Fruit fly (Drosophila melanogaster): ENCODE measurements around the gene CG33783.

CG33783 gene

dm6 chr3R:10048035-10048774 is 18.4 kb upstream of the CG33783 start (continued):
- TF ChIP-seq pdm3 (GFP tag; optimal IDR thresholded peaks at IDR 0.05) (no peak), Eip75B (GFP tag; optimal IDR thresholded peaks at IDR 0.05) (peak; percentile 59), Ets96B (tag; optimal IDR thresholded peaks at IDR 0.05) (peak; percentile 41), fkh (GFP tag; optimal IDR thresholded peaks at IDR 0.05) (no peak), CG11294 (GFP tag; IDR thresholded peaks at IDR 0.05) (no peak), Eip93F (GFP tag; optimal IDR thresholded peaks at IDR 0.05) (peak; percentile 51), fd59A (GFP tag; optimal IDR thresholded peaks at IDR 0.05) (peak; percentile 28), CG11762 (GFP tag; optimal IDR thresholded peaks at IDR 0.05; ENCODE audit: insufficient read depth) (peak; percentile 62), Lpt (GFP tag; optimal IDR thresholded peaks at IDR 0.05) (peak; percentile 34)

DNA sequence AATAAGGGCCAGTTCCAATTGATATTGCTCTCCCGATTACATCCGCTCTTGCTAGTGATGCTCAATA is 18.0 kb upstream of the CG33783 start, which contains the start of gene CG12811:
Gene CG12811, minus strand, starts transcription at position 23 of the 67 bp plus-strand sequence.
- TF ChIP-seq CG10631 (GFP tag; optimal IDR thresholded peaks at IDR 0.05), result no peak
- TF ChIP-seq cyc (GFP tag; optimal IDR thresholded peaks at IDR 0.05), result no peak
- TF ChIP-seq ss (GFP tag; optimal IDR thresholded peaks at IDR 0.05), result no peak
- no peak for TF ChIP-seq CG7368 (GFP tag; optimal IDR thresholded peaks at IDR 0.05)
- no peak for TF ChIP-seq Ets96B (tag; optimal IDR thresholded peaks at IDR 0.05)
- TF ChIP-seq Smox (GFP tag; optimal IDR thresholded peaks at IDR 0.05), result no peak
- TF ChIP-seq CG8119 (GFP tag; IDR thresholded peaks at IDR 0.05), result no peak
- TF ChIP-seq OdsH (GFP tag; optimal IDR thresholded peaks at IDR 0.05), result no peak
- TF ChIP-seq CG8632 (GFP tag; optimal IDR thresholded peaks at IDR 0.05), result no peak

- TF ChIP-seq Ets21C (GFP tag; optimal IDR thresholded peaks at IDR 0.05), result no peak
- TF ChIP-seq Hr38 (GFP tag; optimal IDR thresholded peaks at IDR 0.05), result no peak
- TF ChIP-seq CG8119 (GFP tag; IDR thresholded peaks at IDR 0.05), result no peak; the same call in 2 of the 3 replicates
- no peak for TF ChIP-seq CG3919 (GFP tag; optimal IDR thresholded peaks at IDR 0.05)
- peak; percentile 44 for TF ChIP-seq CG3032 (tag; optimal IDR thresholded peaks at IDR 0.05)
- TF ChIP-seq achi (GFP tag; optimal IDR thresholded peaks at IDR 0.05), result peak; percentile 41
- no peak for TF ChIP-seq Eip75B (GFP tag; optimal IDR thresholded peaks at IDR 0.05)
- peak; percentile 32 for TF ChIP-seq cyc (GFP tag; optimal IDR thresholded peaks at IDR 0.05)
- peak; percentile 33 for TF ChIP-seq CG34406 (GFP tag; optimal IDR thresholded peaks at IDR 0.05)
- TF ChIP-seq Hr39 (GFP tag; optimal IDR thresholded peaks at IDR 0.05), result peak; percentile 41
- TF ChIP-seq spab (GFP tag; optimal IDR thresholded peaks at IDR 0.05), result no peak
- TF ChIP-seq Sox15 (GFP tag; optimal IDR thresholded peaks at IDR 0.05), result no peak
- peak; percentile 29 for TF ChIP-seq topi (GFP tag; optimal IDR thresholded peaks at IDR 0.05)
- TF ChIP-seq CG7368 (GFP tag; optimal IDR thresholded peaks at IDR 0.05), result no peak
- no peak for TF ChIP-seq CG6792 (GFP tag; optimal IDR thresholded peaks at IDR 0.05)
- TF ChIP-seq CG16779 (tag; optimal IDR thresholded peaks at IDR 0.05), result no peak
- no peak for TF ChIP-seq Ets96B (tag; optimal IDR thresholded peaks at IDR 0.05)
- no peak for TF ChIP-seq Gug (GFP tag; IDR thresholded peaks at IDR 0.05)
- no peak for TF ChIP-seq CG8319 (GFP tag; optimal IDR thresholded peaks at IDR 0.05)
- no peak for TF ChIP-seq pdm3 (GFP tag; optimal IDR thresholded peaks at IDR 0.05)
- TF ChIP-seq fkh (GFP tag; optimal IDR thresholded peaks at IDR 0.05), result peak; percentile 24
- TF ChIP-seq Met (GFP tag; optimal IDR thresholded peaks at IDR 0.05), result no peak
- TF ChIP-seq CG6163 (GFP tag; IDR thresholded peaks at IDR 0.05), result no peak
- no peak for TF ChIP-seq CG11762 (GFP tag; optimal IDR thresholded peaks at IDR 0.05; ENCODE audit: insufficient read depth)
- peak; percentile 21 for TF ChIP-seq dsx (GFP tag; optimal IDR thresholded peaks at IDR 0.05; ENCODE audit: poor library complexity, severe bottlenecking)
- TF ChIP-seq Blimp-1 (GFP tag; optimal IDR thresholded peaks at IDR 0.05), result no peak
- no peak for TF ChIP-seq ss (GFP tag; optimal IDR thresholded peaks at IDR 0.05)
- TF ChIP-seq CG32006 (GFP tag; optimal IDR thresholded peaks at IDR 0.05), result no peak
- peak; percentile 25 for TF ChIP-seq lz (GFP tag; optimal IDR thresholded peaks at IDR 0.05)
- TF ChIP-seq Eip78C (GFP tag), result peak; percentile 84
- TF ChIP-seq Sox102F (GFP tag; optimal IDR thresholded peaks at IDR 0.05), result no peak
- TF ChIP-seq CG4318 (GFP tag; optimal IDR thresholded peaks at IDR 0.05), result no peak
- peak; percentile 31 for TF ChIP-seq CG10631 (GFP tag; optimal IDR thresholded peaks at IDR 0.05)
- peak; percentile 73 for TF ChIP-seq Sox14 (GFP tag; optimal IDR thresholded peaks at IDR 0.05)
- TF ChIP-seq vri (GFP tag; optimal IDR thresholded peaks at IDR 0.05), result no peak
- no peak for TF ChIP-seq CG6276 (GFP tag; optimal IDR thresholded peaks at IDR 0.05)
- TF ChIP-seq CG6808 (GFP tag; optimal IDR thresholded peaks at IDR 0.05), result peak; percentile 98
- no peak for TF ChIP-seq dac (GFP tag; optimal IDR thresholded peaks at IDR 0.05)
- TF ChIP-seq Hr4 (GFP tag; optimal IDR thresholded peaks at IDR 0.05), result peak; percentile 59
Observed at dm6 chr3R:10048842-10049527, 17.6 kb upstream of the CG33783 start, which contains the start of gene ohgt. Gene ohgt (plus strand): TSS chr3R:10049199.

Measured in whole organism, prepupa.